Worm (Caenorhabditis elegans) whole organism, early embryonic: Measurements from ENCODE around the gene F36D4.6.
"Not testable (repeated sequence)": the region's sequence is repeated elsewhere in the genome, so short reads cannot be mapped to it uniquely, and the experiment has no call there.

Experiments used
- ceh-13 ChIP-seq: fragments of 200-800 bp; sonication (Bioruptor generic); optimal IDR thresholded peaks from 2 replicates; lab custom pipeline; 2018; ENCODE audit warnings: mild to moderate bottlenecking, missing genetic modification characterization, missing compliant biosample characterization
- ets-7 ChIP-seq: sonication (generic microtip); optimal IDR thresholded peaks from 2 replicates; lab custom pipeline; 2016; ENCODE audit warnings: missing genotype, missing genetic modification characterization, missing compliant biosample characterization
- hmg-4 ChIP-seq: fragments of 200-800 bp; sonication (Bioruptor generic); optimal IDR thresholded peaks from 2 replicates; lab custom pipeline; 2018; ENCODE audit warnings: mild to moderate bottlenecking, missing genetic modification characterization, missing compliant biosample characterization
- scrt-1 ChIP-seq: fragments of 200-800 bp; sonication (Bioruptor generic); IDR thresholded peaks from 2 replicates; pipeline ENCODE4 v1.3.6; 2022; ENCODE audit warnings: missing genetic modification characterization, missing compliant biosample characterization
- sea-1 ChIP-seq: fragments of 200-800 bp; sonication (Bioruptor generic); conservative IDR thresholded peaks from 2 replicates; pipeline ENCODE4 v1.3.6; 2022; ENCODE audit warnings: missing genetic modification characterization, missing compliant biosample characterization
- tra-4 ChIP-seq: sonication (generic microtip); optimal IDR thresholded peaks from 2 replicates; lab custom pipeline; 2017; ENCODE audit warnings: missing genetic modification characterization, missing compliant biosample characterization

F36D4.6 gene

ce11 chrV:9379808-9380207, 47.2 kb downstream of the F36D4.6 start, which contains the start of gene E02C12.11:
Gene E02C12.11, minus strand, starts transcription at chrV:9379908.
- TF ChIP-seq tra-4 (tag; lab: Kevin White, UChicago); sea-1 (GFP tag; lab: Robert Waterston, UW); scrt-1: not testable (repeated sequence)

DNA sequence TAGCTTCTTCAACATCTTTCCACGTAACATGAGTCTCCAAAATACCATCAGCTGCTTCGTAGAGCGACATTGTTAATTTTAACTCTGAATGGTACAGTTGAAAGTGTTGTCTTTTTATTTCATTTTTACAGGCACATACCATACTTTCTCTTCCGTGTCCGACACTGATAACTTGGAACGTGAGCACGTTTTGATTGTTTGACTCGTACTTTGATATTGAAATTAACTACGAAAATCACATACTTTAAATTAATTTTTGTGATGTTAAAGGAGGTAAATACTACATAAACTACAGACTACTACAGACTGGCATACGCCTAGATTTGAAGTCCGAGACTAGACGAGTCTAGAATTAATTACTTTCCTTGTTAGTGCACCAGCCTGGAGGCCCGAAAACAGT, 48.6 kb downstream of the F36D4.6 start, which contains the start of gene E02C12.10:
TSS of gene E02C12.10 (minus strand) at position 75 of the 400 bp plus-strand sequence.
- TF ChIP-seq hmg-4 (no peak), ets-7 (tag; lab: Kevin White, UChicago) (no peak), ceh-13 (GFP tag; lab: Kevin White, UChicago) (no peak)
